Worm (Caenorhabditis elegans) whole organism, L3 larva: Measurements from ENCODE around the gene sri-60.

Experiments used
- R02D3.7 ChIP-seq: fragments of 150-350 bp; optimal IDR thresholded peaks from 2 replicates; lab custom pipeline; 2014; ENCODE audit warnings: missing biosample characterization, missing genetic modification characterization
- ZK546.5 ChIP-seq: sonication (generic microtip); optimal IDR thresholded peaks from 2 replicates; lab custom pipeline; 2017; ENCODE audit warnings: missing biosample characterization, missing genetic modification characterization
- aly-2 ChIP-seq: fragments of 150-350 bp; optimal IDR thresholded peaks from 2 replicates; lab custom pipeline; 2014; ENCODE audit warnings: missing biosample characterization, missing genetic modification characterization
- ama-1 ChIP-seq: fragments of 150-350 bp; optimal IDR thresholded peaks from 2 replicates; lab custom pipeline; 2018
- ceh-16 ChIP-seq: sonication (generic microtip); optimal IDR thresholded peaks from 2 replicates; lab custom pipeline; 2017; ENCODE audit warnings: missing biosample characterization, missing genetic modification characterization
- ceh-28 ChIP-seq: fragments of 150-350 bp; optimal IDR thresholded peaks from 2 replicates; lab custom pipeline; 2014; ENCODE audit warnings: missing biosample characterization, missing genetic modification reagents, missing genetic modification characterization
- ceh-82 ChIP-seq: fragments of 150-350 bp; optimal IDR thresholded peaks from 2 replicates; lab custom pipeline; 2014; ENCODE audit warnings: missing biosample characterization, missing genetic modification characterization
- ceh-9 ChIP-seq: sonication (generic microtip); optimal IDR thresholded peaks from 2 replicates; lab custom pipeline; 2018; ENCODE audit warnings: missing biosample characterization, missing genetic modification characterization
- daf-12 ChIP-seq: fragments of 150-350 bp; optimal IDR thresholded peaks from 2 replicates; lab custom pipeline; 2014; ENCODE audit warnings: missing biosample characterization, missing genetic modification reagents, missing genetic modification characterization
- egl-27 ChIP-seq: sonication (generic microtip); optimal IDR thresholded peaks from 4 replicates; lab custom pipeline; 2017; ENCODE audit warnings: missing biosample characterization, missing genetic modification reagents, missing genetic modification characterization
- egl-5 ChIP-seq: fragments of 150-350 bp; optimal IDR thresholded peaks from 2 replicates; lab custom pipeline; 2017; ENCODE audit warnings: missing biosample characterization, missing genetic modification reagents, missing genetic modification characterization, inconsistent platforms
- elt-1 ChIP-seq: fragments of 150-350 bp; optimal IDR thresholded peaks from 2 replicates; lab custom pipeline; 2014; ENCODE audit warnings: missing biosample characterization, missing genetic modification characterization
- elt-2 ChIP-seq: sonication (generic microtip); optimal IDR thresholded peaks from 2 replicates; lab custom pipeline; 2016; ENCODE audit warnings: missing genetic modification reagents, mild to moderate bottlenecking, missing genetic modification characterization, missing compliant biosample characterization
- elt-3 ChIP-seq, 3 experiments: fragments of 150-350 bp in 1 of 3; sonication (generic microtip) in 2 of 3; optimal IDR thresholded peaks; 2 replicates in 2 of 3; 4 replicates in 1 of 3; lab custom pipeline; 2014 to 2017; ENCODE audit warnings: missing biosample characterization in 3 of 3, missing genetic modification characterization in 3 of 3
- eor-1 ChIP-seq, 2 experiments: fragments of 150-350 bp; optimal IDR thresholded peaks; 2 replicates each; lab custom pipeline; 2014 to 2018; ENCODE audit warnings: missing biosample characterization in 2 of 2, missing genetic modification characterization in 2 of 2
- fkh-10 ChIP-seq: sonication (generic microtip); optimal IDR thresholded peaks from 2 replicates; lab custom pipeline; 2017; ENCODE audit warnings: missing biosample characterization, missing genetic modification reagents, missing genetic modification characterization
- fkh-2 ChIP-seq: fragments of 150-350 bp; optimal IDR thresholded peaks from 2 replicates; lab custom pipeline; 2014; ENCODE audit warnings: missing biosample characterization, missing genetic modification reagents, missing genetic modification characterization
- fos-1 ChIP-seq: fragments of 150-350 bp; optimal IDR thresholded peaks from 2 replicates; lab custom pipeline; 2014; ENCODE audit warnings: missing biosample characterization, missing genetic modification characterization
- hmg-11 ChIP-seq: sonication (generic microtip); optimal IDR thresholded peaks from 2 replicates; lab custom pipeline; 2016; ENCODE audit warnings: missing genetic modification characterization, missing compliant biosample characterization
- jun-1 ChIP-seq: fragments of 150-350 bp; optimal IDR thresholded peaks from 2 replicates; lab custom pipeline; 2014; ENCODE audit warnings: missing biosample characterization, missing genetic modification reagents, missing genetic modification characterization
- lin-15B ChIP-seq: fragments of 150-350 bp; optimal IDR thresholded peaks from 2 replicates; lab custom pipeline; 2014; ENCODE audit warnings: missing biosample characterization, missing genetic modification characterization
- lin-39 ChIP-seq: fragments of 150-350 bp; optimal IDR thresholded peaks from 2 replicates; lab custom pipeline; 2018; ENCODE audit warnings: missing biosample characterization, missing genetic modification reagents, missing genetic modification characterization
- lsy-12 ChIP-seq: sonication (generic microtip); optimal IDR thresholded peaks from 2 replicates; lab custom pipeline; 2016; ENCODE audit warnings: mild to moderate bottlenecking, missing genetic modification characterization, missing compliant biosample characterization
- mdl-1 ChIP-seq: fragments of 150-350 bp; optimal IDR thresholded peaks from 2 replicates; lab custom pipeline; 2014; ENCODE audit warnings: missing biosample characterization, missing genetic modification characterization
- mml-1 ChIP-seq: fragments of 150-350 bp; sonication (generic microtip); optimal IDR thresholded peaks from 3 replicates; lab custom pipeline; 2014; ENCODE audit warnings: missing biosample characterization, missing genetic modification characterization
- nfya-1 ChIP-seq: sonication (generic microtip); optimal IDR thresholded peaks from 2 replicates; lab custom pipeline; 2017; ENCODE audit warnings: missing genetic modification characterization, mild to moderate bottlenecking, missing compliant biosample characterization, antibody characterized with exemption, moderate library complexity; ENCODE audit not compliant: insufficient read depth
- nhr-11 ChIP-seq: fragments of 150-350 bp; optimal IDR thresholded peaks from 2 replicates; lab custom pipeline; 2014; ENCODE audit warnings: missing biosample characterization, missing genetic modification characterization
- nhr-12 ChIP-seq: fragments of 150-350 bp; optimal IDR thresholded peaks from 2 replicates; lab custom pipeline; 2014; ENCODE audit warnings: missing biosample characterization, missing genetic modification characterization
- nhr-237 ChIP-seq: fragments of 150-350 bp; optimal IDR thresholded peaks from 2 replicates; lab custom pipeline; 2014; ENCODE audit warnings: missing biosample characterization, missing genetic modification characterization
- nhr-25 ChIP-seq: sonication (generic microtip); optimal IDR thresholded peaks from 2 replicates; lab custom pipeline; 2017; ENCODE audit warnings: missing biosample characterization, missing genetic modification characterization
- nhr-43 ChIP-seq: sonication (generic microtip); optimal IDR thresholded peaks from 2 replicates; lab custom pipeline; 2016; ENCODE audit warnings: mild to moderate bottlenecking, missing genetic modification characterization, missing compliant biosample characterization; ENCODE audit not compliant: poor library complexity, severe bottlenecking
- nhr-67 ChIP-seq: fragments of 150-350 bp; optimal IDR thresholded peaks from 2 replicates; lab custom pipeline; 2014; ENCODE audit warnings: missing biosample characterization, missing genetic modification characterization
- nhr-76 ChIP-seq: fragments of 150-350 bp; sonication (generic microtip); optimal IDR thresholded peaks from 5 replicates; lab custom pipeline; 2014; ENCODE audit warnings: missing biosample characterization, missing genetic modification characterization
- pha-4 ChIP-seq: fragments of 150-350 bp; optimal IDR thresholded peaks from 2 replicates; lab custom pipeline; 2014; ENCODE audit warnings: missing biosample characterization, missing genetic modification reagents, missing genetic modification characterization
- pqm-1 ChIP-seq: fragments of 150-350 bp; optimal IDR thresholded peaks from 2 replicates; lab custom pipeline; 2017; ENCODE audit warnings: missing biosample characterization, missing genetic modification characterization, inconsistent platforms
- skn-1 ChIP-seq: fragments of 150-350 bp; optimal IDR thresholded peaks from 2 replicates; lab custom pipeline; 2014; ENCODE audit warnings: missing biosample characterization, missing genetic modification characterization
- snpc-4 ChIP-seq: fragments of 150-350 bp; optimal IDR thresholded peaks from 2 replicates; lab custom pipeline; 2014; ENCODE audit warnings: missing biosample characterization, missing genetic modification characterization
- tbx-2 ChIP-seq: sonication (generic microtip); optimal IDR thresholded peaks from 2 replicates; lab custom pipeline; 2016; ENCODE audit warnings: mild to moderate bottlenecking, missing genetic modification characterization, missing compliant biosample characterization
- unc-39 ChIP-seq: sonication (generic microtip); optimal IDR thresholded peaks from 4 replicates; lab custom pipeline; 2017; ENCODE audit warnings: missing biosample characterization, missing genetic modification characterization
- unc-62 ChIP-seq: fragments of 150-350 bp; sonication (generic microtip); optimal IDR thresholded peaks from 4 replicates; lab custom pipeline; 2014; ENCODE audit warnings: missing biosample characterization, missing genetic modification reagents, missing genetic modification characterization
- zag-1 ChIP-seq: fragments of 150-350 bp; optimal IDR thresholded peaks from 2 replicates; lab custom pipeline; 2014; ENCODE audit warnings: missing biosample characterization, missing genetic modification characterization
- ztf-11 ChIP-seq: fragments of 150-350 bp; optimal IDR thresholded peaks from 2 replicates; lab custom pipeline; 2014; ENCODE audit warnings: missing biosample characterization, missing genetic modification characterization
- ztf-4 ChIP-seq: fragments of 150-350 bp; optimal IDR thresholded peaks from 2 replicates; lab custom pipeline; 2014; ENCODE audit warnings: missing biosample characterization, missing genetic modification characterization

sri-60 gene

DNA sequence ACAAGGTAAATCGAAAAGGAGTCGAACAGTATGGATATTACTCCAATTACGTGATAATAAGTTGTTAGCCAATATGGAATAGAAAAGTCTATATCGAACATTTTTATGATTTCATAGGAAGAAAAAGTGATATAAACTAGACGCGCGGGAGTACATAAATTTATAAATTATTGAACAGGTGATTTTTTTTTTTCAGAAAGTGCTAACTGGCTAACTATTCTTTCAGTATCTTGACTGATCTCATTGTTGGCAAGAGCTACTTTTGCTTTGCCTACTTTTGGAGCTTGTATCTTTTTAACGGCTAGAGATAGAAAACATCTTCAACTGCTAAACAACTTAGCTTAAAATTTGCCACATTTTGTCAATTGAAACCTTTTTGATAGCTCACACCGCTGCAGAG lies at the start of gene sri-60:
Gene sri-60, minus strand, starts transcription at position 101 of the 400 bp plus-strand sequence.
- TF ChIP-seq fkh-10 (GFP tag; lab: Kevin White, UChicago) (no peak), ceh-9 (tag; lab: Kevin White, UChicago) (no peak), ceh-28 (tag; lab: Kevin White, UChicago) (no peak), elt-1 (tag; lab: Kevin White, UChicago) (no peak), tbx-2 (no peak), nhr-43 (tag; lab: Kevin White, UChicago) (no peak), fos-1 (tag; lab: Kevin White, UChicago) (no peak), pqm-1 (tag; lab: Kevin White, UChicago) (no peak), eor-1 (tag; optimal IDR thresholded peaks at IDR 0.05; lab: Kevin White, UChicago) (no peak), ama-1 (lab: Kevin White, UChicago) (no peak), jun-1 (tag; lab: Kevin White, UChicago) (no peak), ztf-4 (no peak), elt-3 (tag; optimal IDR thresholded peaks at IDR 0.05; lab: Kevin White, UChicago) (no peak), nhr-25 (tag; lab: Kevin White, UChicago) (no peak), lin-39 (tag; lab: Kevin White, UChicago) (no peak), ceh-82 (tag; lab: Kevin White, UChicago) (no peak), pha-4 (no peak), unc-62 (GFP tag; lab: Kevin White, UChicago) (no peak), snpc-4 (tag; lab: Kevin White, UChicago) (no peak)

DNA sequence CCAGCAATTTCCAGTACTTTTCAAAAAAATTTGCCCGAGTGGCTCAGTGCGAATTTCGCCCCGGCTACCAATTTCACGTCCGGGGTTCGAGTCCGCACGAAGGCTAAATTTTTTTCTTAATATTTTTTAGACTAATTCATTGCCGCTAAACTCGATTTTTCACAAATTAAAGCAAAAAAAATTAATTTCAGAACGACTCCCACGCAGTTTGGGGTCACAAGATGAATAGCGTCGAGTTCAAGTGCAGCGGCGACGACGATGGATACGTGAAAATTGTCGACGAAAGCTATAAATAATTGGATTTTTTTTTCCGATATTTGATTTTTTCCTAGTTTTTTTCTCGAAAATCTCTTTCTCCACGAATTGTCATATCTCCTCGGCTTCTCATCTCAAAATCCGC lies 48.6 kb upstream of the sri-60 start:
- TF ChIP-seq elt-2 (tag; lab: Kevin White, UChicago) (peak; percentile 14), egl-5 (tag; lab: Kevin White, UChicago) (no peak)

DNA sequence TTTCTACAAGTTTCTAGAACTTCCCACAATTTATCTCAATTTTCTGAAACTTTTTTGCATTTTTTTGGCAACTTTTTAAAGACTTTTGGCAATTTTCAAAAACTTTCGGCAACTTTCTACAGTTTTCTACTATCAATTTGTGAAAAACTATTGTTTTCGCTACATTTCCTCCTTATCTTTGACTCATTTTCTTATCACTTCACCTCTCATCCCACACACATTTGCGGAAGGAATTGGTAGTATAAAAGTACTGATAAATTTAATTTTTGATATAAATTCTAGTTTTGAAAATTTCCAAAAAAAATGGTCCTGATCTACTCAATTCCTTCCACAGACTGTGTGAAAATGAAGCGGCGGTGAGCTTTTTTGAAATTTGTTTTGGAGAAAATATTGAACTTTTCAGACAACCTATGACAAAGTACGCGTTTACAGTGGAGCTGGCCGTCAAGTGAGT lies 47.0 kb upstream of the sri-60 start, which contains the start of gene F29A7.4:
Gene F29A7.4, plus strand, starts transcription at position 404 of the 454 bp plus-strand sequence.
- TF ChIP-seq elt-2 (tag; lab: Kevin White, UChicago) (peak; percentile 64), skn-1 (tag; lab: Kevin White, UChicago) (no peak), pqm-1 (tag; lab: Kevin White, UChicago) (peak; percentile 58), ceh-82 (tag; lab: Kevin White, UChicago) (no peak), lin-39 (tag; lab: Kevin White, UChicago) (no peak), lin-15B (tag; lab: Kevin White, UChicago) (no peak)

DNA sequence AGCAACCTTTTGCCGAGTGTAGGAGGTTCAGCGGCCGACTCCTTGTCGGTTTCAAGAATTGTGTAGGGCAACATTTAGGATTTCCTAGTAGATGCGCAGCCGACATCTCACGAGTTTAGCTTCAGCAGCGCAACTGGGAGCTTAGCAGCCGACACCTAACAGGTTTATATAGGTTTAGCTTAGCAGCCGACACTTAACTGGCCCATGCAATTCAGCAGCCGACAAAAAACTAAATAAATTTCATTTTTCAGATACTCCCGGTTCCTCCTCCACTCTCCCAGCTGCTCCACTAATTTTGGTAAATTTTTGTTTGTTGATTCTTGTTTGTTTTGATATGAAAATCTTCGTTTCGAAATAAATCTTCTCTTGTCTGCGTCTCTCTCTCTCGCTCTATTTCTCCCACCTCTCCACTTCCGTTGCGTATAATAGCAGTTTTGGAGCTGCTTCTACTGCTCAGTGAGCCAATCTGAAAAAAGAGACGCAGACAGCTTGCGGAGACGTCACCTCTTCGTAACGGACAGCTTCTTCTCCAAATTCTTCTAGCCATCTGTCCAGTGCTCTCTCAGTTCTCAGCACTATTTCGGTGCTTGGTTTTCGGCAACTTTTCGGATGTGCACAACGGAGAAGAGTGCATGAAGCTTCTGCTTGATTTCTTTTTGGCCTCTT lies 45.4 kb upstream of the sri-60 start:
- TF ChIP-seq snpc-4 (tag; lab: Kevin White, UChicago) (peak; percentile 41), egl-27 (tag; lab: Kevin White, UChicago) (no peak), ztf-11 (tag; lab: Kevin White, UChicago) (no peak), aly-2 (tag; lab: Kevin White, UChicago) (no peak), nhr-67 (no peak), lsy-12 (tag; lab: Kevin White, UChicago) (no peak), nhr-25 (tag; lab: Kevin White, UChicago) (no peak), daf-12 (no peak), elt-2 (tag; lab: Kevin White, UChicago) (no peak), lin-15B (tag; lab: Kevin White, UChicago) (peak; percentile 41), mml-1 (tag; lab: Kevin White, UChicago) (no peak), nhr-43 (tag; lab: Kevin White, UChicago) (no peak), nfya-1 (tag; lab: Kevin White, UChicago) (peak; percentile 81), skn-1 (tag; lab: Kevin White, UChicago) (peak; percentile 10), pqm-1 (tag; lab: Kevin White, UChicago) (no peak), R02D3.7 (peak; percentile 13), fkh-10 (GFP tag; lab: Kevin White, UChicago) (peak; percentile 31), mdl-1 (tag; lab: Kevin White, UChicago) (no peak), nhr-11 (no peak), zag-1 (peak; percentile 30), pha-4 (no peak), unc-39 (tag; lab: Kevin White, UChicago) (no peak), ceh-28 (tag; lab: Kevin White, UChicago) (no peak), hmg-11 (peak; percentile 76), ZK546.5 (tag; lab: Kevin White, UChicago) (no peak), nhr-76 (no peak), ama-1 (lab: Kevin White, UChicago) (no peak), ceh-9 (tag; lab: Kevin White, UChicago) (no peak), fkh-2 (tag; lab: Kevin White, UChicago) (no peak), nhr-12 (tag; lab: Kevin White, UChicago) (no peak), ceh-82 (tag; lab: Kevin White, UChicago) (peak; percentile 26), egl-5 (tag; lab: Kevin White, UChicago) (peak; percentile 15), ztf-4 (no peak), nhr-237 (tag; lab: Kevin White, UChicago) (no peak), ceh-16 (tag; lab: Kevin White, UChicago) (no peak), elt-1 (tag; lab: Kevin White, UChicago) (no peak), eor-1 (tag; optimal IDR thresholded peaks at IDR 0.05; lab: Kevin White, UChicago) (no peak), unc-62 (GFP tag; lab: Kevin White, UChicago) (peak; percentile 79)
